Worm (Caenorhabditis elegans) whole organism, late embryonic: ENCODE results near the gene tmc-1.

Experiments used
- C08G9.2 ChIP-seq: sonication (generic microtip); optimal IDR thresholded peaks from 2 replicates; lab custom pipeline; 2016; ENCODE audit warnings: mild to moderate bottlenecking, missing genetic modification characterization, moderate library complexity, missing compliant biosample characterization
- F13H6.1 ChIP-seq: sonication (generic microtip); optimal IDR thresholded peaks from 2 replicates; lab custom pipeline; 2016; ENCODE audit warnings: missing genetic modification characterization, missing compliant biosample characterization
- T23F11.4 ChIP-seq: fragments of 200-800 bp; sonication (Bioruptor generic); optimal IDR thresholded peaks from 2 replicates; lab custom pipeline; 2018; ENCODE audit warnings: mild to moderate bottlenecking, missing genetic modification characterization, missing compliant biosample characterization
- ceh-14 ChIP-seq: sonication (generic microtip); optimal IDR thresholded peaks from 2 replicates; lab custom pipeline; 2016; ENCODE audit warnings: missing genotype, missing genetic modification characterization, missing compliant biosample characterization
- ceh-18 ChIP-seq: sonication (generic microtip); optimal IDR thresholded peaks from 2 replicates; lab custom pipeline; 2016; ENCODE audit warnings: missing genetic modification characterization, missing compliant biosample characterization
- ceh-22 ChIP-seq: sonication (generic microtip); optimal IDR thresholded peaks from 2 replicates; lab custom pipeline; 2017; ENCODE audit warnings: missing biosample characterization, missing genetic modification characterization
- ceh-24 ChIP-seq: sonication (generic microtip); optimal IDR thresholded peaks from 2 replicates; lab custom pipeline; 2016; ENCODE audit warnings: mild to moderate bottlenecking, missing genetic modification characterization, missing compliant biosample characterization
- ceh-31 ChIP-seq: sonication (generic microtip); optimal IDR thresholded peaks from 2 replicates; lab custom pipeline; 2016; ENCODE audit warnings: missing genetic modification characterization, missing compliant biosample characterization
- ceh-34 ChIP-seq: sonication (generic microtip); optimal IDR thresholded peaks from 2 replicates; lab custom pipeline; 2016; ENCODE audit warnings: mild to moderate bottlenecking, missing genetic modification characterization, missing compliant biosample characterization
- ceh-45 ChIP-seq: fragments of 200-800 bp; sonication (Bioruptor generic); IDR thresholded peaks from 2 replicates; pipeline ENCODE4 v1.3.6; 2022; ENCODE audit warnings: missing genetic modification reagents, missing genetic modification characterization, missing compliant biosample characterization
- dmd-4 ChIP-seq: sonication (generic microtip); optimal IDR thresholded peaks from 2 replicates; lab custom pipeline; 2016; ENCODE audit warnings: borderline replicate concordance, missing genetic modification characterization, missing compliant biosample characterization
- elt-4 ChIP-seq: sonication (generic microtip); optimal IDR thresholded peaks from 2 replicates; lab custom pipeline; 2016; ENCODE audit warnings: missing genetic modification characterization, missing compliant biosample characterization
- fax-1 ChIP-seq: sonication (generic microtip); optimal IDR thresholded peaks from 2 replicates; lab custom pipeline; 2016; ENCODE audit warnings: missing genotype, missing genetic modification characterization, missing compliant biosample characterization
- fkh-6 ChIP-seq: sonication (generic microtip); optimal IDR thresholded peaks from 2 replicates; lab custom pipeline; 2016; ENCODE audit warnings: missing genetic modification characterization, missing compliant biosample characterization
- hlh-13 ChIP-seq: fragments of 200-800 bp; sonication (Bioruptor generic); optimal IDR thresholded peaks from 2 replicates; lab custom pipeline; 2018; ENCODE audit warnings: mild to moderate bottlenecking, missing genetic modification characterization, missing compliant biosample characterization
- hlh-30 ChIP-seq: sonication (generic microtip); optimal IDR thresholded peaks from 2 replicates; lab custom pipeline; 2017; ENCODE audit warnings: antibody characterized with exemption, missing genetic modification characterization, missing compliant biosample characterization; ENCODE audit not compliant: insufficient read depth
- hlh-6 ChIP-seq: sonication (generic microtip); optimal IDR thresholded peaks from 2 replicates; lab custom pipeline; 2016; ENCODE audit warnings: missing genotype, missing genetic modification characterization, missing compliant biosample characterization
- lim-6 ChIP-seq: sonication (generic microtip); optimal IDR thresholded peaks from 2 replicates; lab custom pipeline; 2016; ENCODE audit warnings: missing genetic modification characterization, missing compliant biosample characterization
- lin-11 ChIP-seq: fragments of 200-800 bp; sonication (Bioruptor generic); optimal IDR thresholded peaks from 2 replicates; lab custom pipeline; 2018; ENCODE audit warnings: mild to moderate bottlenecking, missing genetic modification characterization, missing compliant biosample characterization
- nfya-1 ChIP-seq: sonication (generic microtip); optimal IDR thresholded peaks from 2 replicates; lab custom pipeline; 2017; ENCODE audit warnings: missing genetic modification characterization, mild to moderate bottlenecking, missing compliant biosample characterization, antibody characterized with exemption, moderate library complexity
- pag-3 ChIP-seq: sonication (generic microtip); optimal IDR thresholded peaks from 2 replicates; lab custom pipeline; 2016; ENCODE audit warnings: missing compliant biosample characterization, missing genetic modification characterization, borderline replicate concordance
- pqm-1 ChIP-seq: sonication (generic microtip); optimal IDR thresholded peaks from 2 replicates; lab custom pipeline; 2016; ENCODE audit warnings: missing genetic modification characterization, missing compliant biosample characterization
- rnt-1 ChIP-seq: sonication (generic microtip); optimal IDR thresholded peaks from 2 replicates; lab custom pipeline; 2016; ENCODE audit warnings: missing genetic modification characterization, missing compliant biosample characterization
- sox-4 ChIP-seq: sonication (generic microtip); optimal IDR thresholded peaks from 2 replicates; lab custom pipeline; 2017; ENCODE audit warnings: mild to moderate bottlenecking, missing genetic modification characterization, inconsistent platforms, missing compliant biosample characterization
- syd-9 ChIP-seq: sonication (generic microtip); optimal IDR thresholded peaks from 2 replicates; lab custom pipeline; 2016; ENCODE audit warnings: mild to moderate bottlenecking, missing genetic modification characterization, moderate library complexity, missing compliant biosample characterization
- ttx-3 ChIP-seq: sonication (generic microtip); optimal IDR thresholded peaks from 2 replicates; lab custom pipeline; 2016; ENCODE audit warnings: missing genetic modification reagents, missing genetic modification characterization, missing compliant biosample characterization
- unc-3 ChIP-seq, 2 experiments: fragments of 200-800 bp in 1 of 2; sonication (Bioruptor generic) in 1 of 2; sonication (generic microtip) in 1 of 2; conservative IDR thresholded peaks in 1 of 2; optimal IDR thresholded peaks in 1 of 2; 2 replicates each; pipeline versions ENCODE4 v1.3.6 to Lab custom; 2016 to 2022; ENCODE audit warnings: missing compliant biosample characterization in 2 of 2, missing genetic modification characterization in 2 of 2, missing genetic modification reagents in 1 of 2
- unc-42 ChIP-seq: sonication (generic microtip); optimal IDR thresholded peaks from 2 replicates; lab custom pipeline; 2016; ENCODE audit warnings: missing genotype, missing genetic modification characterization, missing compliant biosample characterization
- ztf-16 ChIP-seq: sonication (generic microtip); optimal IDR thresholded peaks from 2 replicates; lab custom pipeline; 2017; ENCODE audit warnings: missing genetic modification characterization, missing compliant biosample characterization

Gene tmc-1

DNA sequence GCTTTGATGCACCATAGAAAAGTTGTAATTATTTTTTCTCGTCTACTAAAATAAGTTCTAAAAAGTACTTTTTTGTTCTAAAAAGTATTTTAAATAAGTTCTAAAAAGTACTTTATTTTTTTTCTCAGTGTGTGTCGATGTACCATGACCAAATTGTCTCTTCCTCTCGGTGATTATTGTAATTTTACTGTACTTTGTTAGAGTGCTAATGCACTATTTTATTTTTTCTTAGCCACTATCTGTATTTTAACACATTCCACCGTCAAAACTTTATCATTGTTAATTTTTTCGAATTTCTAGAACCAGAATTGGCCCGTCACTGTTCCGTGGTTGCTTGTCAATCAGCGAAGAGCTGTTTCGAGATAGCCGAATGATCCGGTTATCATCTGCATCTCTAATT lies 18.0 kb downstream of the tmc-1 start, which contains the start of gene hot-8:
Gene hot-8 (plus strand): TSS at position 301 of the 400 bp plus-strand sequence.
- TF ChIP-seq pqm-1 (tag; lab: Kevin White, UChicago) (no peak), ceh-22 (tag; lab: Kevin White, UChicago) (no peak), ceh-31 (tag; lab: Kevin White, UChicago) (no peak), ceh-18 (tag; lab: Kevin White, UChicago) (no peak), hlh-6 (tag; lab: Kevin White, UChicago) (no peak)

ce11 chrX:1181271-1181958 lies 19.4 kb downstream of the tmc-1 start:
- no peak for TF ChIP-seq ztf-16
- TF ChIP-seq ttx-3 = no peak
- no peak for TF ChIP-seq dmd-4 (tag; lab: Kevin White, UChicago)
- no peak for TF ChIP-seq pqm-1 (tag; lab: Kevin White, UChicago)
- peak; percentile 67 for TF ChIP-seq unc-42 (tag; lab: Kevin White, UChicago)
- no peak for TF ChIP-seq pag-3 (tag; lab: Kevin White, UChicago)
- TF ChIP-seq rnt-1 (tag; lab: Kevin White, UChicago) = no peak
- TF ChIP-seq fkh-6 (tag; lab: Kevin White, UChicago) = no peak
- TF ChIP-seq ceh-14 = no peak
- no peak for TF ChIP-seq lim-6 (tag; lab: Kevin White, UChicago)
- TF ChIP-seq lin-11 = no peak
- TF ChIP-seq ceh-34 (tag; lab: Kevin White, UChicago) = peak; percentile 85
- no peak for TF ChIP-seq unc-3 (GFP tag; conservative IDR thresholded peaks at IDR 0.05; lab: Robert Waterston, UW)
- peak; percentile 57 for TF ChIP-seq unc-3 (tag; optimal IDR thresholded peaks at IDR 0.05; lab: Kevin White, UChicago)

ce11 chrX:1183258-1183657 lies 21.3 kb downstream of the tmc-1 start:
- TF ChIP-seq ceh-45 (GFP tag; lab: Robert Waterston, UW) = no peak
- no peak for TF ChIP-seq ceh-24 (tag; lab: Kevin White, UChicago)
- no peak for TF ChIP-seq hlh-13 (GFP tag; lab: Kevin White, UChicago)
- no peak for TF ChIP-seq sox-4 (tag; lab: Kevin White, UChicago)
- TF ChIP-seq fax-1 (tag; lab: Kevin White, UChicago) = no peak
- TF ChIP-seq, all 69 proteins: peak for 0

DNA sequence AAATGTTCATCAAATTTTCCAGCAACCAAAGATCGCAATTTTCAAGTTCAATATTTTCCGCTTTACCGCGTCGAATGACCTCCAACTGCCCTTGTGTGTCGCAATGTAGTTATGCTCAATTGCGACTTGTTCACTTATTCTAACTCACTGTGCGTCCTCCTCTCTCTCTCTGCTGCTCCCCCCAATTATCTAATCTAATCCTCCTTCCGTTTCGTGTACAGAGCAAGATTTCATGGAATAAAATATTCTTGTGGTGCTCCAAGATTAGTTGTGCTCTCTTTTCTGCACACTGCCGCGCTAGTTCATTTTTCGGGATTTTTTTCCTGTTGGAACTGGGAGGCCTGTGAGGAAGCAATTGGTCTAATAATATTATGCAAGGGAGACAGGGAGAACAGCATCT lies 22.0 kb downstream of the tmc-1 start:
- peak; percentile 87 for TF ChIP-seq unc-42 (tag; lab: Kevin White, UChicago)
- TF ChIP-seq F13H6.1 (tag; lab: Kevin White, UChicago) = no peak
- TF ChIP-seq, all 69 proteins: peak for 1

DNA sequence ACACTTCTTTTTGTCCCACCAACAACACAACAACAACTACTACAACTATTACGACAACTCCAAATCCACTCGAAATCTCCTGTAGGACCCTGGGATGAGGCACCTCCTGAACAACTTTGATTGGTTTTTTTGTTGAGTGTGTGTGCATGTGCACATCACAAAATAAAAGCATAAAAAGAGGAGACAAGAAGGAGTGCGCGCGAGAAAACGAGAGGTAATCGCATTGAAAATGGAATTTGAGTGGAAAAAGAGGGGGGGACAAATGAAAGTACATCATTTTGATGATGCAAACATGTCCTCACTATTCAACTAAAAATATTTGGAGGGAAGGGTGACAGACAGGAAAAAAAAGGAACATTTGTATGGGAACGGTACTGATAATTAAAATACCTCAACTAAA lies 23.5 kb downstream of the tmc-1 start:
- TF ChIP-seq lim-6 (tag; lab: Kevin White, UChicago) = no peak
- peak; percentile 94 for TF ChIP-seq unc-42 (tag; lab: Kevin White, UChicago)
- TF ChIP-seq, all 69 proteins: peak for 1

DNA sequence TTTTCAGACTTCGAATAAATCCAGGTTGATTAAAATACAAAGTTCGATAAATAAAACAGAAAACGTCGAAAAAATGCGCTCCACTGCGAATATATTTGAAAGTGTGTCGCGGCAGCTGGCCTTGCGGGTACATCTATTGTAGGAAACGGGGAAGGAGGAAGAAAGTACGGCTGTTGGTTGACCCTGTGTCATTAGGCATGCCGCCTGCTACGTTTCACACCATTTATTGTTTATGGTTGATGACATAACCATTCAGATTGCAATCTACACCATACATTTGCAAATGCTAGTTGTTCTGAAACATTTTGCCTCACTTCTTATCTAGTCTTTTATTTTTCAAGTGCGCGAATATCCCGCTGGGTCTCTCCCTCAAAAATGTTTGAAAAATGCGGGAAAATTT lies 29.6 kb downstream of the tmc-1 start, which contains the start of gene T13G4.4:
Gene T13G4.4 (minus strand): TSS at position 97 of the 400 bp plus-strand sequence.
- no peak for TF ChIP-seq T23F11.4 (GFP tag; lab: Kevin White, UChicago)
- no peak for TF ChIP-seq elt-4 (tag; lab: Kevin White, UChicago)
- no peak for TF ChIP-seq nfya-1 (tag; lab: Kevin White, UChicago)
- no peak for TF ChIP-seq hlh-30 (tag; lab: Kevin White, UChicago)
- TF ChIP-seq C08G9.2 (tag; lab: Kevin White, UChicago) = no peak
- no peak for TF ChIP-seq syd-9 (tag; lab: Kevin White, UChicago)
